Fruit fly (Drosophila melanogaster) whole organism, pupa: Measurements from ENCODE around the gene lute.
A peak's percentile ranks its signal among the peaks of the same experiment; 100 is the strongest.

Source experiments
- CG10348 ChIP-seq: fragments of 200-800 bp; sonication (Bioruptor generic); IDR thresholded peaks from 2 replicates; pipeline ENCODE4 v1.3.6; 2022; ENCODE audit warnings: missing biosample characterization, missing genetic modification characterization
- CG12605 ChIP-seq: fragments of 200-800 bp; sonication (Bioruptor generic); IDR thresholded peaks from 2 replicates; pipeline ENCODE4 v1.3.6; 2022; ENCODE audit warnings: missing biosample characterization, missing genetic modification characterization
- CG13204 ChIP-seq: fragments of 200-800 bp; sonication (Bioruptor generic); optimal IDR thresholded peaks from 2 replicates; lab custom pipeline; 2018; ENCODE audit warnings: missing biosample characterization, mild to moderate bottlenecking, missing genetic modification characterization, moderate library complexity
- CG14655 ChIP-seq: fragments of 200-800 bp; sonication (Bioruptor generic); optimal IDR thresholded peaks from 3 replicates; lab custom pipeline; 2017; ENCODE audit warnings: mild to moderate bottlenecking, missing biosample characterization, missing genetic modification reagents, missing genetic modification characterization
- CG15710 ChIP-seq: fragments of 200-800 bp; sonication (Bioruptor generic); optimal IDR thresholded peaks from 2 replicates; lab custom pipeline; 2018; ENCODE audit warnings: missing biosample characterization, mild to moderate bottlenecking, missing genetic modification characterization, moderate library complexity
- CG17806 ChIP-seq: fragments of 200-800 bp; sonication (Bioruptor generic); optimal IDR thresholded peaks from 2 replicates; lab custom pipeline; 2018; ENCODE audit warnings: missing biosample characterization, mild to moderate bottlenecking, missing genetic modification characterization, moderate library complexity
- CG32121 ChIP-seq: fragments of 200-800 bp; sonication (Bioruptor generic); IDR thresholded peaks from 2 replicates; pipeline ENCODE4 v1.3.6; 2022; ENCODE audit warnings: missing biosample characterization, missing genetic modification characterization
- CG34367 ChIP-seq: fragments of 200-800 bp; sonication (Bioruptor generic); optimal IDR thresholded peaks from 2 replicates; lab custom pipeline; 2018; ENCODE audit warnings: missing biosample characterization, mild to moderate bottlenecking, missing genetic modification characterization
- CG4496 ChIP-seq: fragments of 200-800 bp; sonication (Bioruptor generic); IDR thresholded peaks from 3 replicates; pipeline ENCODE4 v1.3.6; 2022; ENCODE audit warnings: missing biosample characterization, missing genetic modification characterization
- CG8159 ChIP-seq: fragments of 200-800 bp; sonication (Bioruptor generic); optimal IDR thresholded peaks from 3 replicates; lab custom pipeline; 2018; ENCODE audit warnings: missing biosample characterization, mild to moderate bottlenecking, missing genetic modification characterization, moderate library complexity
- CG8301 ChIP-seq: fragments of 200-800 bp; sonication (Bioruptor generic); optimal IDR thresholded peaks from 2 replicates; lab custom pipeline; 2018; ENCODE audit warnings: missing biosample characterization, mild to moderate bottlenecking, missing genetic modification characterization
- CG9948 ChIP-seq: fragments of 200-800 bp; sonication (Bioruptor generic); optimal IDR thresholded peaks from 2 replicates; lab custom pipeline; 2018; ENCODE audit warnings: missing biosample characterization, mild to moderate bottlenecking, missing genetic modification characterization, moderate library complexity
- D1 ChIP-seq: fragments of 200-800 bp; sonication (Bioruptor generic); optimal IDR thresholded peaks from 2 replicates; lab custom pipeline; 2018; ENCODE audit warnings: missing biosample characterization, mild to moderate bottlenecking, missing genetic modification characterization, moderate library complexity
- EcR ChIP-seq: fragments of 200-800 bp; sonication (Bioruptor generic); optimal IDR thresholded peaks from 3 replicates; lab custom pipeline; 2019; ENCODE audit warnings: missing biosample characterization, missing genetic modification characterization, mild to moderate bottlenecking, moderate library complexity, missing genetic modification reagents
- Ets98B ChIP-seq: fragments of 200-800 bp; sonication (Bioruptor generic); IDR thresholded peaks from 2 replicates; pipeline ENCODE4 v1.3.6; 2022; ENCODE audit warnings: missing biosample characterization, missing genetic modification characterization
- Pif1A ChIP-seq: fragments of 200-800 bp; sonication (Bioruptor generic); optimal IDR thresholded peaks from 3 replicates; lab custom pipeline; 2016; ENCODE audit warnings: missing biosample characterization, missing genetic modification characterization
- Pif1B ChIP-seq: fragments of 200-800 bp; sonication (Bioruptor generic); optimal IDR thresholded peaks from 3 replicates; lab custom pipeline; 2016; ENCODE audit warnings: missing biosample characterization, missing genetic modification characterization
- Snoo ChIP-seq: fragments of 200-800 bp; sonication (Bioruptor generic); optimal IDR thresholded peaks from 3 replicates; lab custom pipeline; 2017; ENCODE audit warnings: missing biosample characterization, mild to moderate bottlenecking, missing genetic modification characterization, inconsistent platforms
- fd96Ca ChIP-seq: fragments of 200-800 bp; sonication (Bioruptor generic); IDR thresholded peaks from 3 replicates; pipeline ENCODE4 v1.3.6; 2022; ENCODE audit warnings: missing biosample characterization, missing genetic modification characterization
- gl ChIP-seq: fragments of 200-800 bp; sonication (Bioruptor generic); optimal IDR thresholded peaks from 2 replicates; lab custom pipeline; 2018; ENCODE audit warnings: missing biosample characterization, mild to moderate bottlenecking, missing genetic modification characterization
- rn ChIP-seq: fragments of 200-800 bp; sonication (Bioruptor generic); IDR thresholded peaks from 2 replicates; pipeline ENCODE4 v1.3.6; 2022; ENCODE audit warnings: missing biosample characterization, missing genetic modification characterization

lute gene

dm6 chr3R:17385329-17386019 lies 5.7 kb downstream of the lute start:
- no peak for TF ChIP-seq D1 (tag; lab: Kevin White, UChicago)
- peak; percentile 74; the same call in 2 of the 3 replicates for TF ChIP-seq CG4496 (GFP tag; lab: Robert Waterston, UW)
- TF ChIP-seq EcR (GFP tag; lab: Kevin White, UChicago) = no peak
- TF ChIP-seq gl (tag; lab: Kevin White, UChicago) = no peak
- TF ChIP-seq Pif1A = peak; percentile 25
- 0 out of 2 replicates have a peak, but pooled peaks have one; percentile 33 for TF ChIP-seq CG32121 (GFP tag; lab: Robert Waterston, UW)
- TF ChIP-seq fd96Ca (GFP tag; lab: Robert Waterston, UW) = peak; percentile 68; the same call in 2 of the 3 replicates
- TF ChIP-seq CG8159 (tag; lab: Kevin White, UChicago) = peak; percentile 42
- peak; percentile 42 for TF ChIP-seq CG34367
- no peak for TF ChIP-seq CG10348 (GFP tag; lab: Robert Waterston, UW)
- TF ChIP-seq CG12605 = peak; percentile 51
- TF ChIP-seq CG9948 (tag; lab: Kevin White, UChicago) = no peak
- TF ChIP-seq CG15710 (tag; lab: Kevin White, UChicago) = peak; percentile 14
- TF ChIP-seq rn = no peak
- peak; percentile 42 for TF ChIP-seq Snoo
- TF ChIP-seq CG13204 (GFP tag; lab: Kevin White, UChicago) = no peak
- no peak for TF ChIP-seq CG17806 (tag; lab: Kevin White, UChicago)
- peak; percentile 4 for TF ChIP-seq Pif1B (GFP tag; lab: Kevin White, UChicago)
- TF ChIP-seq Ets98B (GFP tag; lab: Robert Waterston, UW) = peak; percentile 61; the same call in 1 of the 2 replicates
- TF ChIP-seq CG14655 (GFP tag; lab: Kevin White, UChicago) = peak; percentile 31
- TF ChIP-seq CG8301 (tag; lab: Kevin White, UChicago) = no peak

- TF ChIP-seq fd96Ca (GFP tag; lab: Robert Waterston, UW) (peak; percentile 83), CG14655 (GFP tag; lab: Kevin White, UChicago) (peak; percentile 85), EcR (GFP tag; lab: Kevin White, UChicago) (no peak), CG8301 (tag; lab: Kevin White, UChicago) (peak; percentile 84), CG8159 (tag; lab: Kevin White, UChicago) (peak; percentile 81), rn (peak; percentile 71), CG9948 (tag; lab: Kevin White, UChicago) (peak; percentile 72), D1 (tag; lab: Kevin White, UChicago) (no peak), CG13204 (GFP tag; lab: Kevin White, UChicago) (peak; percentile 29), CG17806 (tag; lab: Kevin White, UChicago) (peak; percentile 81), Pif1A (peak; percentile 83), CG32121 (GFP tag; lab: Robert Waterston, UW) (peak; percentile 82), gl (tag; lab: Kevin White, UChicago) (peak; percentile 67), Pif1B (GFP tag; lab: Kevin White, UChicago) (peak; percentile 47), CG4496 (GFP tag; lab: Robert Waterston, UW) (peak; percentile 90), CG15710 (tag; lab: Kevin White, UChicago) (peak; percentile 67), Snoo (peak; percentile 45), CG12605 (peak; percentile 61; the same call in 1 of the 2 replicates), CG10348 (GFP tag; lab: Robert Waterston, UW) (peak; percentile 63), CG34367 (peak; percentile 60), Ets98B (GFP tag; lab: Robert Waterston, UW) (peak; percentile 92)
Observed at dm6 chr3R:17386168-17386819, 6.5 kb downstream of the lute start.

dm6 chr3R:17391313-17391845 lies 11.6 kb downstream of the lute start, which contains the start of the genes Brf and sds22:
TSS of gene Brf (minus strand) at chr3R:17391337.
TSS of gene sds22 (plus strand) at chr3R:17391594.
- TF ChIP-seq CG8159 (tag; lab: Kevin White, UChicago) (peak; percentile 95), Pif1B (GFP tag; lab: Kevin White, UChicago) (peak; percentile 91), CG12605 (peak; percentile 76; the same call in 1 of the 2 replicates), CG15710 (tag; lab: Kevin White, UChicago) (peak; percentile 94), Pif1A (peak; percentile 92), D1 (tag; lab: Kevin White, UChicago) (peak; percentile 88), EcR (GFP tag; lab: Kevin White, UChicago) (peak; percentile 2), rn (peak; percentile 86; the same call in 1 of the 2 replicates), Snoo (peak; percentile 89), CG14655 (GFP tag; lab: Kevin White, UChicago) (peak; percentile 93), CG17806 (tag; lab: Kevin White, UChicago) (peak; percentile 94), fd96Ca (GFP tag; lab: Robert Waterston, UW) (peak; percentile 77), CG34367 (peak; percentile 91), CG8301 (tag; lab: Kevin White, UChicago) (peak; percentile 88), CG32121 (GFP tag; lab: Robert Waterston, UW) (peak; percentile 89), gl (tag; lab: Kevin White, UChicago) (peak; percentile 75), CG13204 (GFP tag; lab: Kevin White, UChicago) (peak; percentile 55), CG9948 (tag; lab: Kevin White, UChicago) (peak; percentile 91), Ets98B (GFP tag; lab: Robert Waterston, UW) (peak; percentile 91), CG4496 (GFP tag; lab: Robert Waterston, UW) (peak; percentile 93), CG10348 (GFP tag; lab: Robert Waterston, UW) (peak; percentile 62)
